Fruit fly (Drosophila melanogaster): ENCODE measurements around the gene CG31637.

CG31637 gene

DNA sequence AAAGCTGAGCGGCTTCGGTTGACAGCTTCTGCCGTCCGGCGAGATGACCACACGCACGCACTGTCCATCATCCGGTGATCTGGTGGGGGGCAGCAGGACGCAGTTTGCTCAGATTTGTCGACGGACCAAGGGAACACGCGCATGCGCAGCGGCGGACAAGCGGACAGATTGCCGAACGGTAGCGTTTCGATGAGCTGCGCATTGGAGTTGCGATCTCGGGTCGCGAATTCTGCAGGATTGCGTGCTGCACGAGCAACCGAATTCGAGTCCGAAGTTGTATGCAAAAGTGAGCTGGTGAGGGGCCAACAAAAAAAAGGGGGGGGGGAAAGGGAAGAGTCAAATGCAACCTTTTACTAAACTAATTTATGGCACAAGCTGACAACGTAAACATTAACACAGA lies 35.3 kb downstream of the CG31637 start:
- TF ChIP-seq Vsx2 (GFP tag; optimal IDR thresholded peaks at IDR 0.05; ENCODE audit: partially characterized antibody) (no peak), N (GFP tag; optimal IDR thresholded peaks at IDR 0.05) (no peak), Hr78 (GFP tag; optimal IDR thresholded peaks at IDR 0.05) (no peak), woc (GFP tag; optimal IDR thresholded peaks at IDR 0.05) (no peak), dmrt93B (GFP tag; optimal IDR thresholded peaks at IDR 0.05) (no peak), psq (GFP tag; optimal IDR thresholded peaks at IDR 0.05) (no peak)

dm6 chr2L:6534125-6534815 lies 35.8 kb downstream of the CG31637 start:
- TF ChIP-seq Sp1 (GFP tag; optimal IDR thresholded peaks at IDR 0.05) = no peak
- no peak for TF ChIP-seq Hr78 (GFP tag; optimal IDR thresholded peaks at IDR 0.05)
- TF ChIP-seq Dfd (GFP tag; optimal IDR thresholded peaks at IDR 0.05) = peak; percentile 84
- no peak for TF ChIP-seq Dif (GFP tag; optimal IDR thresholded peaks at IDR 0.05; ENCODE audit: partially characterized antibody)
- TF ChIP-seq Mio (GFP tag; optimal IDR thresholded peaks at IDR 0.05) = no peak

DNA sequence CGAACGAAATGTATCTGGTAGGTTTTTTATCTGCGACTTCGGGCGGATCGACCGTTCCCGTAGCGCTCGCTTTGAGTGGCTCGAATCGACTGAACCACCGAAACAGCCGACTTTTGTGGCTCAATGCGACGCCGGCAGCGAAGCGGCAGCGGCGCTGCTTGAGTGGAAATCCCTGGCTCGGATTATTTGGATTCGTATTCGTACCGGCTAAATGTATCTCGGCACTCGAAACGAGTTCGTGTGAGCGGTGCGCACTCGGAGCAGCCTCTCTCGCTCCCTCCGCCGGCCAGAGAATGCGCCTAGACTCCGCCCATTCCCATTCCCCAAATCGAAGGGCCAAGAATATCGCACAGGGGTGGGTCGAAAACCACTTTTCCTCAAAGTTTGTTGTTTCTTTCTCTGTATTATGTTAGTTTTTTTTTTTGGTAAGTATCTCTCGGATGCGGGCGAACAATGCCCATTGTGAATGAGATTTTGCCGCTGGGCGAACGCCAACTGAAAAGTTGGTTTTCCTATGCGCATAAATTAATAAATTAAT lies 37.7 kb downstream of the CG31637 start:
- TF ChIP-seq ey (GFP tag; optimal IDR thresholded peaks at IDR 0.05) (no peak), CG32264 (GFP tag; optimal IDR thresholded peaks at IDR 0.05) (no peak), Vsx2 (GFP tag; optimal IDR thresholded peaks at IDR 0.05; ENCODE audit: partially characterized antibody) (peak; percentile 67), Dif (GFP tag; optimal IDR thresholded peaks at IDR 0.05; ENCODE audit: partially characterized antibody) (peak; percentile 85), Hr83 (GFP tag; optimal IDR thresholded peaks at IDR 0.05; ENCODE audit: poor library complexity, severe bottlenecking) (peak; percentile 32), dl (GFP tag; optimal IDR thresholded peaks at IDR 0.05; ENCODE audit: insufficient read depth in 1 of 2, partially characterized antibody in 2 of 2) (peak in 1 of 2 experiments; percentile 20)

dm6 chr2L:6539623-6540381 lies 41.4 kb downstream of the CG31637 start:
- no peak for TF ChIP-seq ey (GFP tag; optimal IDR thresholded peaks at IDR 0.05)
- TF ChIP-seq fru (GFP tag; optimal IDR thresholded peaks at IDR 0.05) = no peak
- no peak for TF ChIP-seq Rel (GFP tag; optimal IDR thresholded peaks at IDR 0.05)
- no peak for TF ChIP-seq Rel (tag; optimal IDR thresholded peaks at IDR 0.05)
- no peak for TF ChIP-seq Hr83 (GFP tag; optimal IDR thresholded peaks at IDR 0.05; ENCODE audit: poor library complexity, severe bottlenecking)
- TF ChIP-seq psq (GFP tag; optimal IDR thresholded peaks at IDR 0.05) = no peak
- no peak for TF ChIP-seq usp (GFP tag; optimal IDR thresholded peaks at IDR 0.05)
- TF ChIP-seq Abd-B (GFP tag; optimal IDR thresholded peaks at IDR 0.05) = no peak
- no peak for TF ChIP-seq Jra (GFP tag; optimal IDR thresholded peaks at IDR 0.05)
- no peak for TF ChIP-seq sage (GFP tag; optimal IDR thresholded peaks at IDR 0.05)
- no peak for TF ChIP-seq pan (optimal IDR thresholded peaks at IDR 0.05)
- no peak for TF ChIP-seq rgr (GFP tag; optimal IDR thresholded peaks at IDR 0.05)
- no peak for TF ChIP-seq Mio (GFP tag; optimal IDR thresholded peaks at IDR 0.05)
- no peak for TF ChIP-seq sv (GFP tag; optimal IDR thresholded peaks at IDR 0.05)

dm6 chr2L:6546883-6547471 lies 48.5 kb downstream of the CG31637 start, which contains the start of gene eya:
eya (minus strand) TSS chr2L:6546976.
- TF ChIP-seq Rel (GFP tag; optimal IDR thresholded peaks at IDR 0.05) (no peak), Rel (tag; optimal IDR thresholded peaks at IDR 0.05) (no peak), CrebA (GFP tag; optimal IDR thresholded peaks at IDR 0.05; ENCODE audit: borderline replicate concordance) (no peak), Myc (optimal IDR thresholded peaks at IDR 0.05) (no peak), Mio (GFP tag; optimal IDR thresholded peaks at IDR 0.05) (no peak), woc (GFP tag; optimal IDR thresholded peaks at IDR 0.05) (no peak), sv (GFP tag; optimal IDR thresholded peaks at IDR 0.05) (no peak), sage (GFP tag; optimal IDR thresholded peaks at IDR 0.05) (no peak), brk (GFP tag; optimal IDR thresholded peaks at IDR 0.05) (no peak), foxo (GFP tag; optimal IDR thresholded peaks at IDR 0.05) (no peak), CG9705 (GFP tag; optimal IDR thresholded peaks at IDR 0.05) (no peak), Hr78 (GFP tag; optimal IDR thresholded peaks at IDR 0.05) (no peak), pan (optimal IDR thresholded peaks at IDR 0.05) (no peak), dmrt93B (GFP tag; optimal IDR thresholded peaks at IDR 0.05) (no peak), Dfd (GFP tag; optimal IDR thresholded peaks at IDR 0.05) (no peak), usp (GFP tag; optimal IDR thresholded peaks at IDR 0.05) (no peak), ey (GFP tag; optimal IDR thresholded peaks at IDR 0.05) (no peak), Dif (GFP tag; optimal IDR thresholded peaks at IDR 0.05; ENCODE audit: partially characterized antibody) (no peak)
